Worm (Caenorhabditis elegans): ENCODE results near the gene T24D5.6.

T24D5.6 gene

DNA sequence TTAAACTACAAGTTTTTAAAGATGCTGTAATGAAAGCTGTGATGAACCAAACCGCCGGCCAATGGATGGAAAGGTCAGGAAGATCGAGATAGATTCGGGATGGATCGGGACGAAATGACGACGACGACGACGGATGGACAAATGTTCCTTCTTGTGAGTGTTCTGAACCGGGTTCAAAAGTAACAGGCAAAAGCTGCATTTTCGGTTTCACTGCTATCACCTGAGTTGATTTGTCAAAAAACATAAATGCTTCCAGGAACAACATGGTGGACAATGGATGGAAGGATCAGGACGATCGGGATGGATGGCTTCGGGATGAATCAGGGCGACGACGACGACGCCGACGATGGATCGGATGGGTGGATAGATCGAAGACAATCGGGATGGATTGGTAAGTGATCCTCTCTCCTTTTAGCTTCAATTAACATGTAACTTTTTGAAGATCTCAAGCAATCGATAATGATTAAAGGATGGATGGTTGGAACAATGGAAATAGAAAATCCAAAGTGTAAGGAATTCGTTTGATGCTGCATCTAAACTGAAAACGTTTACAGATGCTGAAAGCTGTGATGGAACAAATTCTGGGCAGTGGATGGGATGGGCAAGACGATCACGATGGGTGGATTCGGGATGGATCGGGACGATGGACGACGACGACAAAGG lies at the start of gene T24D5.6, which contains the start of gene R09A8.9:
Gene T24D5.6, plus strand, starts transcription at position 301 of the 663 bp plus-strand sequence.
Gene R09A8.9, plus strand, starts transcription at position 613 of the 663 bp plus-strand sequence.
- TF ChIP-seq lim-6 (tag; optimal IDR thresholded peaks at IDR 0.05): no peak
- TF ChIP-seq unc-86 (tag; optimal IDR thresholded peaks at IDR 0.05): no peak
- no peak for TF ChIP-seq ceh-31 (tag; optimal IDR thresholded peaks at IDR 0.05)
- no peak for TF ChIP-seq fkh-10 (GFP tag; optimal IDR thresholded peaks at IDR 0.05)
- no peak for TF ChIP-seq nhr-232 (tag; optimal IDR thresholded peaks at IDR 0.05)
- TF ChIP-seq lin-11 (tag; optimal IDR thresholded peaks at IDR 0.05): no peak
- no peak for TF ChIP-seq odd-2 (tag; optimal IDR thresholded peaks at IDR 0.05)
- TF ChIP-seq pag-3 (tag; optimal IDR thresholded peaks at IDR 0.05; ENCODE audit: borderline replicate concordance): no peak
- TF ChIP-seq madf-2 (tag; optimal IDR thresholded peaks at IDR 0.05): no peak
- no peak for TF ChIP-seq C08G9.2 (tag; optimal IDR thresholded peaks at IDR 0.05)
- TF ChIP-seq T23F11.4 (GFP tag; optimal IDR thresholded peaks at IDR 0.05): no peak
- TF ChIP-seq ceh-6 (GFP tag; optimal IDR thresholded peaks at IDR 0.05): no peak
- no peak for TF ChIP-seq nfya-1 (tag; optimal IDR thresholded peaks at IDR 0.05)

DNA sequence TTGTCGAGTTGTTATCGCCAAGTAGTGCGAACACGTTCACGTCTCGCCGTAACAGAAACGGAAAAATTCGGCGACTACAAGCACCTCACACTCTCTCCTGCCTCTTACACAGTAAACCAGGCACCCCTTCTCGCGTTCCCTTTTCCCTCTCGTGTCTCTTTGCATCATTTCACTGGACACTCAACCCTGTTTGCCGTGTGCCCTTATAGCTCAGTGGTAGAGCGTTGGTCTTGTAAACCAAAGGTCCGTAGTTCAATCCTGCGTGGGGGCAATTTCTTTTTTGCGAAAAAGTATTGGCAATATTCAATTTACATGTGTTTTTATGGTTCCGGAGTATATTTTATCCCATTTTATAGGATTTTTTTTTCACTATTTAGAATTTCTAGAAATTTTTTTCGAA lies 39.8 kb upstream of the T24D5.6 start:
- TF ChIP-seq odd-2 (tag; optimal IDR thresholded peaks at IDR 0.05) (peak; percentile 84), F13H6.1 (tag; optimal IDR thresholded peaks at IDR 0.05) (peak; percentile 86), madf-2 (tag; optimal IDR thresholded peaks at IDR 0.05) (peak; percentile 92), sdc-2 (tag; optimal IDR thresholded peaks at IDR 0.05) (peak; percentile 92), ceh-2 (tag; optimal IDR thresholded peaks at IDR 0.05) (peak; percentile 85), mec-3 (tag; optimal IDR thresholded peaks at IDR 0.05; ENCODE audit: borderline replicate concordance) (peak; percentile 63), pqm-1 (tag; optimal IDR thresholded peaks at IDR 0.05) (peak; percentile 58), ahr-1 (tag; optimal IDR thresholded peaks at IDR 0.05) (peak; percentile 88), elt-4 (tag; optimal IDR thresholded peaks at IDR 0.05) (no peak), hlh-30 (tag; optimal IDR thresholded peaks at IDR 0.05; ENCODE audit: insufficient read depth) (peak; percentile 62), eyg-1 (tag; optimal IDR thresholded peaks at IDR 0.05) (peak; percentile 84), nhr-11 (tag; optimal IDR thresholded peaks at IDR 0.05) (no peak), dve-1 (tag; optimal IDR thresholded peaks at IDR 0.05) (peak; percentile 76), fkh-10 (GFP tag; optimal IDR thresholded peaks at IDR 0.05) (peak; percentile 33), pag-3 (tag; optimal IDR thresholded peaks at IDR 0.05; ENCODE audit: borderline replicate concordance) (peak; percentile 85), tbx-2 (tag; optimal IDR thresholded peaks at IDR 0.05) (peak; percentile 87), ets-4 (tag; optimal IDR thresholded peaks at IDR 0.05) (peak; percentile 52), fax-1 (tag; optimal IDR thresholded peaks at IDR 0.05) (peak; percentile 89), sox-4 (tag; optimal IDR thresholded peaks at IDR 0.05) (peak; percentile 90), ttx-3 (tag; optimal IDR thresholded peaks at IDR 0.05) (peak; percentile 92), lim-6 (tag; optimal IDR thresholded peaks at IDR 0.05) (peak; percentile 77), tbx-7 (tag; optimal IDR thresholded peaks at IDR 0.05) (peak; percentile 56), unc-42 (tag; optimal IDR thresholded peaks at IDR 0.05) (peak; percentile 59), K09A11.1 (tag; optimal IDR thresholded peaks at IDR 0.05; ENCODE audit: insufficient read depth) (peak; percentile 91), npax-4 (tag; optimal IDR thresholded peaks at IDR 0.05) (peak; percentile 86), nhr-232 (tag; optimal IDR thresholded peaks at IDR 0.05) (peak; percentile 91), gmeb-2 (tag; optimal IDR thresholded peaks at IDR 0.05) (peak; percentile 95), Y22D7AL.16 (tag; optimal IDR thresholded peaks at IDR 0.05) (peak; percentile 85), ceh-18 (tag; optimal IDR thresholded peaks at IDR 0.05) (peak; percentile 82), ceh-22 (tag; optimal IDR thresholded peaks at IDR 0.05) (no peak), dmd-4 (tag; optimal IDR thresholded peaks at IDR 0.05; ENCODE audit: borderline replicate concordance) (peak; percentile 78), fkh-6 (tag; optimal IDR thresholded peaks at IDR 0.05) (peak; percentile 91), C38D4.7 (GFP tag; optimal IDR thresholded peaks at IDR 0.05) (peak; percentile 87), ceh-14 (tag; optimal IDR thresholded peaks at IDR 0.05) (peak; percentile 88), lin-11 (tag; optimal IDR thresholded peaks at IDR 0.05) (peak; percentile 85), ceh-6 (GFP tag; optimal IDR thresholded peaks at IDR 0.05) (peak; percentile 90), pros-1 (tag; optimal IDR thresholded peaks at IDR 0.05) (no peak), ref-2 (tag; optimal IDR thresholded peaks at IDR 0.05) (peak; percentile 99), elt-2 (tag; optimal IDR thresholded peaks at IDR 0.05) (peak; percentile 94), ceh-48 (tag; optimal IDR thresholded peaks at IDR 0.05) (peak; percentile 82), pat-9 (tag; optimal IDR thresholded peaks at IDR 0.05) (peak; percentile 90), syd-9 (tag; optimal IDR thresholded peaks at IDR 0.05) (peak; percentile 93), ceh-45 (GFP tag; IDR thresholded peaks at IDR 0.05) (peak; percentile 97)
